Worm (Caenorhabditis elegans) whole organism, L1 larva: Measurements from ENCODE around the gene glb-20.

Source experiments
- C04F5.9 ChIP-seq: sonication (generic microtip); optimal IDR thresholded peaks from 2 replicates; lab custom pipeline; 2016; ENCODE audit warnings: missing genetic modification characterization, missing compliant biosample characterization
- C16A3.4 ChIP-seq: fragments of 150-350 bp; optimal IDR thresholded peaks from 2 replicates; lab custom pipeline; 2014; ENCODE audit warnings: missing biosample characterization, missing genetic modification characterization
- C34B4.2 ChIP-seq: sonication (generic microtip); optimal IDR thresholded peaks from 2 replicates; lab custom pipeline; 2017; ENCODE audit warnings: mild to moderate bottlenecking, missing genetic modification characterization, missing compliant biosample characterization
- Y116A8C.19 ChIP-seq: sonication (generic microtip); optimal IDR thresholded peaks from 2 replicates; lab custom pipeline; 2016; ENCODE audit warnings: missing compliant biosample characterization, missing genetic modification characterization, borderline replicate concordance
- aha-1 ChIP-seq: fragments of 150-350 bp; optimal IDR thresholded peaks from 2 replicates; lab custom pipeline; 2014; ENCODE audit warnings: missing biosample characterization, missing genetic modification characterization
- ceh-82 ChIP-seq, 3 experiments: fragments of 150-350 bp in 1 of 3; sonication (generic microtip) in 2 of 3; optimal IDR thresholded peaks; 2 replicates each; lab custom pipeline; 2014 to 2017; ENCODE audit warnings: missing biosample characterization in 3 of 3, missing genetic modification characterization in 3 of 3
- ceh-88 ChIP-seq: fragments of 200-800 bp; sonication (Bioruptor generic); IDR thresholded peaks from 2 replicates; pipeline ENCODE4 v1.3.6; 2022; ENCODE audit warnings: missing genetic modification characterization, missing compliant biosample characterization
- ces-1 ChIP-seq: fragments of 150-350 bp; optimal IDR thresholded peaks from 2 replicates; lab custom pipeline; 2014; ENCODE audit warnings: missing biosample characterization, missing genetic modification reagents, missing genetic modification characterization
- dpl-1 ChIP-seq, 3 experiments: fragments of 150-350 bp in 2 of 3; sonication (generic microtip) in 1 of 3; optimal IDR thresholded peaks; 2 replicates each; lab custom pipeline; 2014 to 2017; ENCODE audit warnings: missing biosample characterization in 3 of 3, missing genetic modification characterization in 3 of 3, missing genetic modification reagents in 3 of 3
- dsc-1 ChIP-seq: sonication (generic microtip); optimal IDR thresholded peaks from 2 replicates; lab custom pipeline; 2016; ENCODE audit warnings: mild to moderate bottlenecking, missing genetic modification characterization, missing compliant biosample characterization
- efl-1 ChIP-seq, 4 experiments: fragments of 150-350 bp; optimal IDR thresholded peaks in 3 of 4; peaks in 1 of 4; 1 replicate in 1 of 4; 2 replicates in 3 of 4; lab custom pipeline; 2014; ENCODE audit warnings: missing biosample characterization in 2 of 4, missing genetic modification characterization in 2 of 4, missing genetic modification reagents in 2 of 4
- elt-2 ChIP-seq: sonication (generic microtip); optimal IDR thresholded peaks from 2 replicates; lab custom pipeline; 2016; ENCODE audit warnings: missing genetic modification characterization, mild to moderate bottlenecking, inconsistent platforms, missing compliant biosample characterization, missing genetic modification reagents
- fos-1 ChIP-seq: fragments of 150-350 bp; optimal IDR thresholded peaks from 2 replicates; lab custom pipeline; 2014; ENCODE audit warnings: missing biosample characterization, missing genetic modification characterization
- hlh-4 ChIP-seq: sonication (generic microtip); optimal IDR thresholded peaks from 2 replicates; lab custom pipeline; 2016; ENCODE audit warnings: mild to moderate bottlenecking, missing genetic modification characterization, missing compliant biosample characterization
- irx-1 ChIP-seq: sonication (generic microtip); optimal IDR thresholded peaks from 2 replicates; lab custom pipeline; 2016; ENCODE audit warnings: missing genetic modification characterization, missing compliant biosample characterization
- jun-1 ChIP-seq: fragments of 150-350 bp; optimal IDR thresholded peaks from 2 replicates; lab custom pipeline; 2014; ENCODE audit warnings: missing biosample characterization, missing genetic modification reagents, missing genetic modification characterization
- lin-14 ChIP-seq: fragments of 200-800 bp; sonication (Bioruptor generic); optimal IDR thresholded peaks from 2 replicates; lab custom pipeline; 2018; ENCODE audit warnings: mild to moderate bottlenecking, missing genetic modification characterization, moderate library complexity, missing compliant biosample characterization
- lin-15B ChIP-seq: fragments of 150-350 bp; sonication (generic microtip); optimal IDR thresholded peaks from 3 replicates; lab custom pipeline; 2014; ENCODE audit warnings: missing biosample characterization, missing genetic modification characterization
- lin-35 ChIP-seq, 2 experiments: fragments of 150-350 bp; optimal IDR thresholded peaks; 2 replicates each; lab custom pipeline; 2014; ENCODE audit warnings: missing biosample characterization in 2 of 2, missing genetic modification characterization in 2 of 2, missing genetic modification reagents in 2 of 2
- lsy-2 ChIP-seq, 2 experiments: fragments of 150-350 bp; optimal IDR thresholded peaks; 2 replicates each; lab custom pipeline; 2014; ENCODE audit warnings: missing biosample characterization in 2 of 2, missing genetic modification characterization in 2 of 2
- mdl-1 ChIP-seq, 2 experiments: fragments of 150-350 bp; optimal IDR thresholded peaks; 2 replicates each; lab custom pipeline; 2014 to 2017; ENCODE audit warnings: missing biosample characterization in 2 of 2, missing genetic modification characterization in 2 of 2, inconsistent platforms in 1 of 2
- mep-1 ChIP-seq: fragments of 150-350 bp; optimal IDR thresholded peaks from 2 replicates; lab custom pipeline; 2014; ENCODE audit warnings: missing biosample characterization, missing genetic modification characterization
- nhr-19 ChIP-seq: fragments of 200-800 bp; sonication (Bioruptor generic); conservative IDR thresholded peaks from 2 replicates; pipeline ENCODE4 v1.3.6; 2022; ENCODE audit warnings: missing genetic modification characterization, missing compliant biosample characterization
- nhr-20 ChIP-seq: sonication (generic microtip); optimal IDR thresholded peaks from 2 replicates; lab custom pipeline; 2016; ENCODE audit warnings: mild to moderate bottlenecking, missing genetic modification characterization, missing compliant biosample characterization
- nhr-237 ChIP-seq: fragments of 150-350 bp; optimal IDR thresholded peaks from 2 replicates; lab custom pipeline; 2014; ENCODE audit warnings: missing biosample characterization, missing genetic modification characterization
- nhr-47 ChIP-seq: sonication (generic microtip); optimal IDR thresholded peaks from 2 replicates; lab custom pipeline; 2016; ENCODE audit warnings: mild to moderate bottlenecking, missing genetic modification characterization, moderate library complexity, missing compliant biosample characterization
- nhr-71 ChIP-seq: sonication (generic microtip); optimal IDR thresholded peaks from 2 replicates; lab custom pipeline; 2016; ENCODE audit warnings: mild to moderate bottlenecking, missing genetic modification characterization, moderate library complexity, missing compliant biosample characterization
- nhr-85 ChIP-seq: sonication (generic microtip); peaks from one replicate; lab custom pipeline; 2016; ENCODE audit warnings: missing genetic modification characterization, inconsistent platforms, missing compliant biosample characterization
- pag-3 ChIP-seq: sonication (generic microtip); optimal IDR thresholded peaks from 2 replicates; lab custom pipeline; 2017; ENCODE audit warnings: missing genetic modification characterization, mild to moderate bottlenecking, missing compliant biosample characterization, antibody characterized with exemption, borderline replicate concordance; ENCODE audit not compliant: insufficient read depth
- rnt-1 ChIP-seq: sonication (generic microtip); optimal IDR thresholded peaks from 2 replicates; lab custom pipeline; 2016; ENCODE audit warnings: mild to moderate bottlenecking, missing genetic modification characterization, moderate library complexity, missing compliant biosample characterization
- snpc-4 ChIP-seq: fragments of 150-350 bp; optimal IDR thresholded peaks from 2 replicates; lab custom pipeline; 2014; ENCODE audit warnings: missing biosample characterization, missing genetic modification characterization
- snu-23 ChIP-seq: sonication (generic microtip); optimal IDR thresholded peaks from 2 replicates; lab custom pipeline; 2016; ENCODE audit warnings: missing genetic modification characterization, missing compliant biosample characterization
- sptf-1 ChIP-seq: fragments of 150-350 bp; optimal IDR thresholded peaks from 2 replicates; lab custom pipeline; 2014; ENCODE audit warnings: missing biosample characterization, missing genetic modification characterization
- tbx-2 ChIP-seq: sonication (generic microtip); optimal IDR thresholded peaks from 2 replicates; lab custom pipeline; 2016; ENCODE audit warnings: missing genetic modification characterization, missing compliant biosample characterization
- tlp-1 ChIP-seq: fragments of 150-350 bp; optimal IDR thresholded peaks from 2 replicates; lab custom pipeline; 2014; ENCODE audit warnings: missing biosample characterization, missing genetic modification characterization
- unc-86 ChIP-seq: sonication (generic microtip); optimal IDR thresholded peaks from 2 replicates; lab custom pipeline; 2016; ENCODE audit warnings: missing genetic modification characterization, missing compliant biosample characterization
- unc-98 ChIP-seq: fragments of 200-800 bp; sonication (Bioruptor generic); IDR thresholded peaks from 2 replicates; pipeline ENCODE4 v1.3.6; 2022; ENCODE audit warnings: missing genetic modification characterization, missing compliant biosample characterization
- vab-15 ChIP-seq: sonication (generic microtip); optimal IDR thresholded peaks from 2 replicates; lab custom pipeline; 2017; ENCODE audit warnings: missing genotype, mild to moderate bottlenecking, missing genetic modification characterization, missing compliant biosample characterization
- zag-1 ChIP-seq: fragments of 150-350 bp; optimal IDR thresholded peaks from 2 replicates; lab custom pipeline; 2014; ENCODE audit warnings: missing biosample characterization, missing genetic modification characterization
- zip-4 ChIP-seq: fragments of 200-800 bp; sonication (Bioruptor generic); optimal IDR thresholded peaks from 2 replicates; lab custom pipeline; 2018; ENCODE audit warnings: mild to moderate bottlenecking, missing genetic modification characterization, moderate library complexity, missing compliant biosample characterization
- ztf-11 ChIP-seq, 2 experiments: sonication (generic microtip); optimal IDR thresholded peaks; 2 replicates each; lab custom pipeline; 2016 to 2017; ENCODE audit warnings: missing genetic modification characterization in 2 of 2, missing biosample characterization in 1 of 2, missing compliant biosample characterization in 1 of 2

Gene glb-20

DNA sequence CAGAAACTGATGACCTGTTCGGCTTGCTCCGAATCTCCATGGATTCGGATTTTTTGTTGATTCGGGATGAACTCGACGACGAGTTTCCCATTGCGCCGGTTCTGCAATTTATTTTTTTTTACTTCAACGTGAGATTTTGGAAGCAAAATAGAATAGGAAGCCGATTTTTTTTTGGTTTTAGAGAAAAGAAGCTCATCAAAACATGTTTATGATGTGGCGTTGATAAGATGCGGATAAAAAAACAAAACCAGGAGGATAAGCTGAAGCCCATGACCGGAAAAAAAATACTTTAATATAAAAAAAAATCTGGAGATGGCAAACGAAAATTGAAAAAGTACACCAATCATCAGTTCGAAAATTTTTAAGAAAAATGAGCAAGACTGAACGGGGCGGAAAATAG lies at the start of gene glb-20:
Gene glb-20, minus strand, starts transcription at position 101 of the 400 bp plus-strand sequence.
- TF ChIP-seq elt-2, result no peak
- TF ChIP-seq C04F5.9 (tag; lab: Kevin White, UChicago), result no peak
- no peak for TF ChIP-seq lsy-2 (tag; optimal IDR thresholded peaks at IDR 0.05; lab: Kevin White, UChicago)
- no peak for TF ChIP-seq zip-4 (GFP tag; lab: Kevin White, UChicago)
- no peak for TF ChIP-seq nhr-85
- TF ChIP-seq C34B4.2, result no peak
- TF ChIP-seq vab-15 (tag; lab: Kevin White, UChicago), result no peak
- no peak for TF ChIP-seq lin-35 (GFP tag; optimal IDR thresholded peaks at IDR 0.05; lab: Kevin White, UChicago)
- TF ChIP-seq ceh-82 (tag; optimal IDR thresholded peaks at IDR 0.05; lab: Kevin White, UChicago), result no peak

DNA sequence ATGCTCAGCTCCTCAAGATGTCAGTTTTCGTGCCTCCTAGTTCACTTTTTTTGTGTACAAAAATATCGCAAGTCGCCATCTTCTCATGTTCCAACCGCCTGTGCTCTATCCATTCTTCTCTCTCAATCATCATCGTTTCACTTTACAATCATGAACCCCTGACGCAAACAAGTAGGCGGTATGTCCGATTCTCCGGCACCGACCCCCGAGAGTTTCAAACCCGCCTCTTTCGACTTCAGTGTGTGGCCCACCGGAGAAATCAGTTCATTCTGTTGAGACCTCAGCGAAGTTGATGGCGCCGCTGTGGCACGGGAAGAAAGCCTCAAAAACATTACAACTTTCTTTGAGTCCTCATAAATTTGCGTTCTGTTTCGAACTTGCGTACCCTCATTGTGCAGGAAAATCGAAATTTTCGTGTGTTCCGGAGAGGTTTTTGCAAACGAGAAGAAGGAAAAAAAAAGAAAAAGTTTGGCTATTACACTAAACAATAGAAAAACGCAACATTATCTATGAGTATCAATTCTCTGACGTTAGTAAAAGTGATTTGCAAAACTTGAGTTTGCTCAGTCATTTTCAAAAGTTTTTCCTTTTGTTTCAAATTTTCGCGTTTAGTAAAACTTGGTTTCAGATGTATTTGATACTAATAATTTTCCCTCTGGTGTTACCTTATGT lies 49.1 kb upstream of the glb-20 start, which contains the start of gene F54B11.9:
Gene F54B11.9, plus strand, starts transcription at position 622 of the 672 bp plus-strand sequence.
- peak; percentile 57 for TF ChIP-seq nhr-19 (GFP tag; lab: Robert Waterston, UW)
- TF ChIP-seq ces-1 (GFP tag; lab: Kevin White, UChicago), result no peak
- TF ChIP-seq tbx-2, result no peak
- peak; percentile 82 for TF ChIP-seq rnt-1 (tag; lab: Kevin White, UChicago)
- TF ChIP-seq ceh-88 (GFP tag; lab: Robert Waterston, UW), result no peak
- TF ChIP-seq dsc-1, result peak; percentile 69
- TF ChIP-seq lsy-2 (tag; optimal IDR thresholded peaks at IDR 0.05; lab: Kevin White, UChicago), result peak in 1 of 2 experiments; percentile 35
- no peak for TF ChIP-seq tlp-1 (tag; lab: Kevin White, UChicago)
- TF ChIP-seq mdl-1 (tag; optimal IDR thresholded peaks at IDR 0.05; lab: Kevin White, UChicago), result peak in 1 of 2 experiments; percentile 8
- TF ChIP-seq nhr-237 (tag; lab: Kevin White, UChicago), result no peak
- TF ChIP-seq snu-23 (GFP tag; lab: Kevin White, UChicago), result peak; percentile 35
- peak; percentile 13 for TF ChIP-seq nhr-47
- 0 out of 2 replicates have a peak, but pooled peaks have one; percentile 35 for TF ChIP-seq unc-98 (GFP tag; lab: Robert Waterston, UW)
- TF ChIP-seq fos-1 (tag; lab: Kevin White, UChicago), result no peak
- TF ChIP-seq C16A3.4, result peak; percentile 26
- TF ChIP-seq nhr-20, result peak; percentile 18
- TF ChIP-seq jun-1 (tag; lab: Kevin White, UChicago), result no peak
- peak; percentile 19 for TF ChIP-seq mep-1 (tag; lab: Kevin White, UChicago)
- TF ChIP-seq ztf-11 (tag; optimal IDR thresholded peaks at IDR 0.05; lab: Kevin White, UChicago), result no peak
- no peak for TF ChIP-seq Y116A8C.19 (tag; lab: Kevin White, UChicago)
- no peak for TF ChIP-seq aha-1 (tag; lab: Kevin White, UChicago)
- TF ChIP-seq lin-14 (GFP tag; lab: Kevin White, UChicago), result peak; percentile 60
- TF ChIP-seq lin-15B (tag; lab: Kevin White, UChicago), result no peak
- peak; percentile 59 for TF ChIP-seq nhr-71
- no peak for TF ChIP-seq irx-1 (tag; lab: Kevin White, UChicago)
- peak in 1 of 2 experiments; percentile 4 for TF ChIP-seq efl-1 (optimal IDR thresholded peaks at IDR 0.05; lab: Kevin White, UChicago)
- TF ChIP-seq efl-1 (GFP tag; optimal IDR thresholded peaks at IDR 0.05 in 1 of 2; lab: Kevin White, UChicago), result no peak
- TF ChIP-seq pag-3 (tag; lab: Kevin White, UChicago), result no peak
- no peak for TF ChIP-seq zag-1
- no peak for TF ChIP-seq hlh-4 (tag; lab: Kevin White, UChicago)

DNA sequence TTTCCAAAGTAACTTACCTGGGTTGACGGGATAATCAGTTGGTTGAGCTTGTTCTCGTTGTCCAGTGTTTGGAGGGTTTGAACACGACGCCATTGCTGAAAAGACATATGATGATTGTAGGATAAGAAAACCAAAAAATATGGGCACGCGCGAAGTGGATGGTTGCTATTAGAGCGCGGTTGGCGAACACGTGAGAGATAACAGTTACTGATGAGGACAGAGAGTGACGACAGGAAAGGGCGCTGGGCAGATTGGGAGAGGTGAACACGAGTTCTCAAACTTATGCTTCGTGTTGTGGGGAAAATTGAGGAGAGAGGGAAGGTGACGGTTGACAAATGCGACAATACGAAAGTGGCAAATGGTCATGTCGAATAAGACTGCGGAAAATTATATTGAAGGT lies 47.9 kb upstream of the glb-20 start, which contains the start of gene F54B11.8:
Gene F54B11.8, minus strand, starts transcription at position 101 of the 400 bp plus-strand sequence.
- TF ChIP-seq snpc-4 (no peak), snu-23 (GFP tag; lab: Kevin White, UChicago) (no peak), pag-3 (tag; lab: Kevin White, UChicago) (no peak), unc-86 (tag; lab: Kevin White, UChicago) (no peak), dpl-1 (GFP tag; optimal IDR thresholded peaks at IDR 0.05; lab: Kevin White, UChicago) (no peak), sptf-1 (no peak)
